Fruit fly (Drosophila melanogaster) whole organism, embryonic: ENCODE data around the gene CG2104.

Experiments
- Atf3 ChIP-seq: fragments of 200-800 bp; sonication (Bioruptor generic); optimal IDR thresholded peaks from 3 replicates; lab custom pipeline; 2016; ENCODE audit warnings: missing biosample characterization, missing genetic modification characterization
- CG10431 ChIP-seq: fragments of 200-800 bp; sonication (Bioruptor generic); optimal IDR thresholded peaks from 3 replicates; lab custom pipeline; 2018; ENCODE audit warnings: missing biosample characterization, mild to moderate bottlenecking, missing genetic modification characterization
- CG12219 ChIP-seq: fragments of 200-800 bp; sonication (Bioruptor generic); optimal IDR thresholded peaks from 3 replicates; lab custom pipeline; 2018; ENCODE audit warnings: missing biosample characterization, mild to moderate bottlenecking, missing genetic modification characterization
- CG13123 ChIP-seq: fragments of 200-800 bp; sonication (Bioruptor generic); optimal IDR thresholded peaks from 2 replicates; lab custom pipeline; 2016; ENCODE audit warnings: missing biosample characterization, missing genetic modification characterization
- CG13775 ChIP-seq: fragments of 200-800 bp; sonication (Bioruptor generic); optimal IDR thresholded peaks from 3 replicates; lab custom pipeline; 2017; ENCODE audit warnings: missing biosample characterization, mild to moderate bottlenecking, missing genetic modification characterization
- CG17328 ChIP-seq: fragments of 200-800 bp; sonication (Bioruptor generic); IDR thresholded peaks from 2 replicates; pipeline ENCODE4 v1.3.6; 2022; ENCODE audit warnings: missing biosample characterization, missing genetic modification characterization
- CG2116 ChIP-seq: fragments of 200-800 bp; sonication (Bioruptor generic); optimal IDR thresholded peaks from 3 replicates; lab custom pipeline; 2018; ENCODE audit warnings: missing biosample characterization, mild to moderate bottlenecking, missing genetic modification characterization
- CG30403 ChIP-seq: fragments of 200-800 bp; sonication (Bioruptor generic); optimal IDR thresholded peaks from 3 replicates; lab custom pipeline; 2016; ENCODE audit warnings: missing biosample characterization, missing genetic modification characterization
- CG34376 ChIP-seq: fragments of 200-800 bp; sonication (Bioruptor generic); optimal IDR thresholded peaks from 2 replicates; lab custom pipeline; 2018; ENCODE audit warnings: missing biosample characterization, mild to moderate bottlenecking, missing genetic modification characterization
- CG42726 ChIP-seq: fragments of 200-800 bp; sonication (Bioruptor generic); IDR thresholded peaks from 2 replicates; pipeline ENCODE4 v1.3.6; 2022; ENCODE audit warnings: missing biosample characterization, missing genetic modification characterization; ENCODE audit not compliant: partially characterized antibody
- CG5953 ChIP-seq: fragments of 200-800 bp; sonication (Bioruptor generic); IDR thresholded peaks from 2 replicates; pipeline ENCODE4 v1.3.6; 2022; ENCODE audit warnings: missing biosample characterization, missing genetic modification characterization
- CG8388 ChIP-seq: fragments of 200-800 bp; sonication (Bioruptor generic); optimal IDR thresholded peaks from 2 replicates; lab custom pipeline; 2019; ENCODE audit warnings: missing biosample characterization, mild to moderate bottlenecking, missing genetic modification characterization, moderate library complexity
- CG8944 ChIP-seq: fragments of 200-800 bp; sonication (Bioruptor generic); optimal IDR thresholded peaks from 3 replicates; lab custom pipeline; 2016; ENCODE audit warnings: missing biosample characterization, missing genetic modification characterization
- E2f2 ChIP-seq: fragments of 200-800 bp; sonication (Bioruptor generic); IDR thresholded peaks from 2 replicates; pipeline ENCODE4 v1.3.6; 2022; ENCODE audit warnings: missing biosample characterization, missing genetic modification characterization
- Ets65A ChIP-seq: fragments of 200-800 bp; sonication (Bioruptor generic); peaks from one replicate; lab custom pipeline; 2016; ENCODE audit warnings: missing biosample characterization, missing genetic modification characterization
- Hmr ChIP-seq: fragments of 200-800 bp; sonication (Bioruptor generic); optimal IDR thresholded peaks from 3 replicates; lab custom pipeline; 2017; ENCODE audit warnings: mild to moderate bottlenecking, missing biosample characterization, missing genetic modification reagents, missing genetic modification characterization
- Oli ChIP-seq: fragments of 200-800 bp; sonication (Bioruptor generic); optimal IDR thresholded peaks from 2 replicates; lab custom pipeline; 2018; ENCODE audit warnings: missing biosample characterization, mild to moderate bottlenecking, missing genetic modification characterization, moderate library complexity
- Opbp ChIP-seq: fragments of 200-800 bp; sonication (Bioruptor generic); IDR thresholded peaks from 3 replicates; pipeline ENCODE4 v1.3.6; 2022; ENCODE audit warnings: missing biosample characterization, missing genetic modification characterization; ENCODE audit not compliant: partially characterized antibody
- Rfx ChIP-seq: fragments of 200-800 bp; sonication (Bioruptor generic); IDR thresholded peaks from 2 replicates; pipeline ENCODE4 v1.3.6; 2022; ENCODE audit warnings: missing biosample characterization, missing genetic modification characterization
- Sin3A ChIP-seq: fragments of >200 bp; optimal IDR thresholded peaks from 2 replicates; lab custom pipeline; 2018
- Six4 ChIP-seq: fragments of 200-800 bp; sonication (Bioruptor generic); optimal IDR thresholded peaks from 2 replicates; lab custom pipeline; 2016; ENCODE audit warnings: missing biosample characterization, missing genetic modification characterization
- Tbp ChIP-seq: fragments of >200 bp; optimal IDR thresholded peaks from 2 replicates; lab custom pipeline; 2018; ENCODE audit warnings: missing biosample characterization, missing genetic modification characterization
- Trl ChIP-seq, 3 experiments: fragments of >200 bp in 2 of 3; fragments of 200-800 bp in 1 of 3; sonication (Bioruptor generic) in 1 of 3; optimal IDR thresholded peaks; 2 replicates in 1 of 3; 3 replicates in 2 of 3; lab custom pipeline; 2016 to 2017; ENCODE audit warnings: missing biosample characterization in 1 of 3, missing genetic modification characterization in 1 of 3
- YL-1 ChIP-seq: fragments of 200-800 bp; sonication (Bioruptor generic); optimal IDR thresholded peaks from 3 replicates; lab custom pipeline; 2017; ENCODE audit warnings: missing biosample characterization, mild to moderate bottlenecking, missing genetic modification characterization
- bsh ChIP-seq, 2 experiments: fragments of 200-800 bp; sonication (Bioruptor generic); optimal IDR thresholded peaks; 2 replicates each; lab custom pipeline; 2017 to 2018; ENCODE audit warnings: mild to moderate bottlenecking in 2 of 2, missing biosample characterization in 2 of 2, missing genetic modification characterization in 2 of 2, moderate library complexity in 1 of 2
- caup ChIP-seq: fragments of 200-800 bp; sonication (Bioruptor generic); optimal IDR thresholded peaks from 3 replicates; lab custom pipeline; 2017; ENCODE audit warnings: missing biosample characterization, mild to moderate bottlenecking, missing genetic modification characterization, moderate library complexity; ENCODE audit not compliant: severe bottlenecking
- cg ChIP-seq: fragments of 200-800 bp; sonication (Bioruptor generic); optimal IDR thresholded peaks from 3 replicates; lab custom pipeline; 2019; ENCODE audit warnings: missing biosample characterization, mild to moderate bottlenecking, missing genetic modification characterization, moderate library complexity
- chinmo ChIP-seq: fragments of 200-800 bp; sonication (Bioruptor generic); IDR thresholded peaks from 4 replicates; pipeline ENCODE4 v1.3.6; 2022; ENCODE audit warnings: missing biosample characterization, missing genetic modification characterization; ENCODE audit not compliant: partially characterized antibody
- da ChIP-seq: fragments of 200-800 bp; sonication (Bioruptor generic); optimal IDR thresholded peaks from 2 replicates; lab custom pipeline; 2016; ENCODE audit warnings: missing biosample characterization, missing genetic modification characterization
- exex ChIP-seq: fragments of 200-800 bp; sonication (Bioruptor generic); optimal IDR thresholded peaks from 4 replicates; lab custom pipeline; 2018; ENCODE audit warnings: missing biosample characterization, mild to moderate bottlenecking, missing genetic modification characterization, moderate library complexity
- hb ChIP-seq: fragments of 200-800 bp; sonication (Bioruptor generic); IDR thresholded peaks from 3 replicates; pipeline ENCODE4 v1.3.6; 2022; ENCODE audit warnings: missing biosample characterization, missing genetic modification characterization; ENCODE audit not compliant: partially characterized antibody
- ken ChIP-seq: fragments of 200-800 bp; sonication (Bioruptor generic); IDR thresholded peaks from 3 replicates; pipeline ENCODE4 v1.3.6; 2022; ENCODE audit warnings: missing biosample characterization, missing genetic modification characterization
- nerfin-2 ChIP-seq: fragments of 200-800 bp; sonication (Bioruptor generic); IDR thresholded peaks from 2 replicates; pipeline ENCODE4 v1.3.6; 2022; ENCODE audit warnings: missing biosample characterization, missing genetic modification characterization; ENCODE audit not compliant: partially characterized antibody
- nom ChIP-seq: fragments of 200-800 bp; sonication (Bioruptor generic); optimal IDR thresholded peaks from 2 replicates; lab custom pipeline; 2017; ENCODE audit warnings: missing biosample characterization, missing genetic modification characterization, mild to moderate bottlenecking, moderate library complexity, missing genetic modification reagents
- p53 ChIP-seq: fragments of 200-800 bp; sonication (Bioruptor generic); optimal IDR thresholded peaks from 2 replicates; lab custom pipeline; 2016; ENCODE audit warnings: missing biosample characterization, missing genetic modification characterization
- pb ChIP-seq: fragments of 200-800 bp; sonication (Bioruptor generic); optimal IDR thresholded peaks from 3 replicates; lab custom pipeline; 2016; ENCODE audit warnings: missing biosample characterization, missing genetic modification characterization
- pita ChIP-seq: fragments of 200-800 bp; sonication (Bioruptor generic); optimal IDR thresholded peaks from 2 replicates; lab custom pipeline; 2017; ENCODE audit warnings: missing biosample characterization, mild to moderate bottlenecking, missing genetic modification characterization
- pros ChIP-seq: fragments of 200-800 bp; sonication (Bioruptor generic); optimal IDR thresholded peaks from 3 replicates; lab custom pipeline; 2019; ENCODE audit warnings: missing biosample characterization, mild to moderate bottlenecking, missing genetic modification characterization, moderate library complexity
- psq ChIP-seq: fragments of 200-800 bp; sonication (Bioruptor generic); optimal IDR thresholded peaks from 2 replicates; lab custom pipeline; 2017; ENCODE audit warnings: missing biosample characterization, missing genetic modification characterization
- pum ChIP-seq: fragments of 200-800 bp; sonication (Bioruptor generic); optimal IDR thresholded peaks from 2 replicates; lab custom pipeline; 2016; ENCODE audit warnings: missing biosample characterization, missing genetic modification characterization
- sens ChIP-seq: fragments of 200-800 bp; sonication (Bioruptor generic); peaks from one replicate; lab custom pipeline; 2016; ENCODE audit warnings: missing biosample characterization, missing genetic modification characterization
- sob ChIP-seq: fragments of 200-800 bp; sonication (Bioruptor generic); IDR thresholded peaks from 2 replicates; pipeline ENCODE4 v1.3.6; 2022; ENCODE audit warnings: missing biosample characterization, missing genetic modification characterization
- stwl ChIP-seq: fragments of 200-800 bp; sonication (Bioruptor generic); optimal IDR thresholded peaks from 3 replicates; lab custom pipeline; 2018; ENCODE audit warnings: missing biosample characterization, mild to moderate bottlenecking, missing genetic modification characterization, moderate library complexity
- toy ChIP-seq: fragments of 200-800 bp; sonication (Bioruptor generic); IDR thresholded peaks from 2 replicates; pipeline ENCODE4 v1.3.6; 2022; ENCODE audit warnings: missing biosample characterization, missing genetic modification characterization
- trem ChIP-seq: fragments of 200-800 bp; optimal IDR thresholded peaks from 3 replicates; lab custom pipeline; 2019; ENCODE audit warnings: missing biosample characterization, mild to moderate bottlenecking, missing genetic modification characterization, moderate library complexity
- ttk ChIP-seq: fragments of 200-800 bp; sonication (Bioruptor generic); IDR thresholded peaks from 2 replicates; pipeline ENCODE4 v2.1.2; 2022; ENCODE audit warnings: missing biosample characterization, missing genetic modification characterization
- yki ChIP-seq: fragments of >200 bp; optimal IDR thresholded peaks from 3 replicates; lab custom pipeline; 2018
- zf30C ChIP-seq: fragments of 200-800 bp; sonication (Bioruptor generic); optimal IDR thresholded peaks from 3 replicates; lab custom pipeline; 2018; ENCODE audit warnings: missing biosample characterization, mild to moderate bottlenecking, missing genetic modification characterization

CG2104 gene

dm6 chr3R:5670660-5671264 lies 22.3 kb downstream of the CG2104 start (continued):
- TF ChIP-seq p53, result no peak
- TF ChIP-seq hb (GFP tag; lab: Robert Waterston, UW), result no peak
- no peak for TF ChIP-seq da (GFP tag; lab: Kevin White, UChicago)
- TF ChIP-seq CG17328 (GFP tag; lab: Robert Waterston, UW), result no peak
- TF ChIP-seq bsh (GFP tag; optimal IDR thresholded peaks at IDR 0.05; lab: Kevin White, UChicago), result no peak
- TF ChIP-seq Tbp (GFP tag; lab: Kevin White, UChicago), result no peak
- no peak for TF ChIP-seq CG12219
- TF ChIP-seq Sin3A, result no peak
- TF ChIP-seq CG42726 (GFP tag; lab: Robert Waterston, UW), result no peak
- TF ChIP-seq psq (GFP tag; lab: Kevin White, UChicago), result peak; percentile 25
- no peak for TF ChIP-seq CG5953
- peak; percentile 41 for TF ChIP-seq nom (GFP tag; lab: Kevin White, UChicago)
- no peak for TF ChIP-seq Oli (tag; lab: Kevin White, UChicago)
- TF ChIP-seq sens (GFP tag; lab: Kevin White, UChicago), result peak; percentile 47
- TF ChIP-seq zf30C (GFP tag; lab: Kevin White, UChicago), result peak; percentile 78
- TF ChIP-seq trem (tag; lab: Kevin White, UChicago), result peak; percentile 37
- TF ChIP-seq CG2116 (GFP tag; lab: Kevin White, UChicago), result peak; percentile 78
- no peak for TF ChIP-seq pum
- no peak for TF ChIP-seq ken (GFP tag; lab: Robert Waterston, UW)
- TF ChIP-seq CG10431 (GFP tag; lab: Kevin White, UChicago), result no peak
- TF ChIP-seq sob (GFP tag; lab: Robert Waterston, UW), result no peak
- TF ChIP-seq CG13775 (GFP tag; lab: Kevin White, UChicago), result no peak
- no peak for TF ChIP-seq CG30403 (GFP tag; lab: Kevin White, UChicago)
- no peak for TF ChIP-seq ttk (GFP tag; lab: Robert Waterston, UW)

dm6 chr3R:5669740-5670659 lies 23.1 kb downstream of the CG2104 start:
- TF ChIP-seq Ets65A (GFP tag; lab: Kevin White, UChicago) (peak; percentile 43), YL-1 (GFP tag; lab: Kevin White, UChicago) (peak; percentile 2), Trl (optimal IDR thresholded peaks at IDR 0.05; lab: Kevin White, UChicago) (peak in 1 of 2 experiments; percentile 85), Trl (GFP tag; optimal IDR thresholded peaks at IDR 0.05; lab: Kevin White, UChicago) (no peak), CG8388 (GFP tag; lab: Kevin White, UChicago) (peak; percentile 13), pros (GFP tag; lab: Kevin White, UChicago) (peak; percentile 30), pb (no peak), pita (no peak), nerfin-2 (GFP tag; lab: Robert Waterston, UW) (peak; percentile 4; the same call in 1 of the 2 replicates), CG8944 (no peak), caup (GFP tag; lab: Kevin White, UChicago) (no peak), cg (GFP tag; lab: Kevin White, UChicago) (peak; percentile 72), stwl (tag; lab: Kevin White, UChicago) (no peak), chinmo (GFP tag; lab: Robert Waterston, UW) (peak; percentile 61; the same call in 1 of the 4 replicates), CG12219 (no peak), Opbp (GFP tag; lab: Robert Waterston, UW) (0 out of 3 replicates have a peak, but pooled peaks have one; percentile 1), toy (GFP tag; lab: Robert Waterston, UW) (no peak), Rfx (GFP tag; lab: Robert Waterston, UW) (no peak), exex (tag; lab: Kevin White, UChicago) (peak; percentile 25), CG34376 (GFP tag; lab: Kevin White, UChicago) (peak; percentile 35), Hmr (GFP tag; lab: Kevin White, UChicago) (no peak), Six4 (GFP tag; lab: Kevin White, UChicago) (no peak), E2f2 (GFP tag; lab: Robert Waterston, UW) (no peak; the same call in 1 of the 2 replicates), Atf3 (no peak), yki (lab: Kevin White, UChicago) (no peak), CG13123 (GFP tag; lab: Kevin White, UChicago) (no peak)
